Worm (Caenorhabditis elegans): ENCODE data around the gene dur-1.
A peak's percentile ranks its signal among the peaks of the same experiment; 100 is the strongest.

Gene dur-1

ce11 chrIV:9928180-9928896, at the start of gene dur-1:
dur-1 (minus strand) TSS chrIV:9928230.
- TF ChIP-seq D2030.7 (GFP tag; IDR thresholded peaks at IDR 0.05) (no peak), ccch-3 (GFP tag; optimal IDR thresholded peaks at IDR 0.05) (no peak), K12H6.12 (tag; optimal IDR thresholded peaks at IDR 0.05) (peak; percentile 25)

- TF ChIP-seq lin-35 (GFP tag; optimal IDR thresholded peaks at IDR 0.05), result no peak
- TF ChIP-seq ekl-4 (GFP tag; IDR thresholded peaks at IDR 0.05), result no peak
Observed at ce11 chrIV:9977602-9978172, 49.7 kb upstream of the dur-1 start, which contains the start of gene dhp-2. dhp-2 (plus strand) TSS chrIV:9978122.

DNA sequence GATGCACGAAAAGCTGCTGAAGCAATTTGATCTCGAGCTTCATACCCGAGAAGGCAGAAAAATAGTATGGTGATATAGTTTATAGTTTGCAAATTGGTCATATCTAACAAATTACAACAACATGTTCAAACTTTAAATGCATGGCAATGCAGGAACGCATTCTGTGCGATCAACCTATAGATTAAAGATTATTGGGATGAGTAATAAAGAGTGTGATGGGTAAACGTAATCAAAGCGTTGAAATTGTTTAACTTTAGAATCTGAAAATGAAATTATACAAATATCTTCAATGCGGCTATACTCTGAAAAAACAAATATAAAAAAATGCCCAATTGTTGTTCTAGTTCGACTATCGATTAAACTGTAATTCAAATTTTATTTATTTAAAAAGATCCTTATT, 48.3 kb upstream of the dur-1 start, which contains the start of gene C47E12.14:
Gene C47E12.14 (minus strand): TSS at position 101 of the 400 bp plus-strand sequence.
- TF ChIP-seq F39B2.1 (GFP tag; IDR thresholded peaks at IDR 0.05), result no peak
- no peak for TF ChIP-seq Y79H2A.3 (GFP tag; conservative IDR thresholded peaks at IDR 0.05)
- no peak for TF ChIP-seq bed-2 (GFP tag; IDR thresholded peaks at IDR 0.05)
- TF ChIP-seq rcor-1 (GFP tag; IDR thresholded peaks at IDR 0.05), result no peak
- TF ChIP-seq ztf-28 (GFP tag; IDR thresholded peaks at IDR 0.05), result no peak
- no peak for TF ChIP-seq snpc-1.1 (tag; optimal IDR thresholded peaks at IDR 0.05; ENCODE audit: insufficient read depth)
- TF ChIP-seq F49E8.2 (tag; optimal IDR thresholded peaks at IDR 0.05; ENCODE audit: insufficient read depth), result no peak
- no peak for TF ChIP-seq F33H1.4 (GFP tag; IDR thresholded peaks at IDR 0.05)
- no peak for TF ChIP-seq dpff-1 (tag; optimal IDR thresholded peaks at IDR 0.05)
- no peak for TF ChIP-seq F22D6.2 (tag; optimal IDR thresholded peaks at IDR 0.05)
- no peak for TF ChIP-seq lag-1 (GFP tag; IDR thresholded peaks at IDR 0.05)
- TF ChIP-seq T26A5.8 (tag; optimal IDR thresholded peaks at IDR 0.05), result no peak

- TF ChIP-seq zim-3 (tag; optimal IDR thresholded peaks at IDR 0.05) (no peak), lir-1 (GFP tag; conservative IDR thresholded peaks at IDR 0.05) (no peak), bed-1 (GFP tag; IDR thresholded peaks at IDR 0.05) (no peak), T26A5.8 (tag; optimal IDR thresholded peaks at IDR 0.05) (no peak), F10E7.11 (tag; optimal IDR thresholded peaks at IDR 0.05) (no peak), hmg-1.2 (GFP tag; IDR thresholded peaks at IDR 0.05) (no peak), lin-54 (GFP tag; optimal IDR thresholded peaks at IDR 0.05) (no peak), lag-1 (GFP tag; IDR thresholded peaks at IDR 0.05) (no peak), ceh-27 (GFP tag; optimal IDR thresholded peaks at IDR 0.05) (no peak), lin-35 (GFP tag; optimal IDR thresholded peaks at IDR 0.05) (no peak), F33H1.4 (GFP tag; IDR thresholded peaks at IDR 0.05) (no peak), tlf-1 (GFP tag; optimal IDR thresholded peaks at IDR 0.05) (no peak), aptf-2 (GFP tag; conservative IDR thresholded peaks at IDR 0.05) (no peak), nfya-1 (tag; optimal IDR thresholded peaks at IDR 0.05; ENCODE audit: borderline replicate concordance, insufficient read depth) (no peak), nhr-90 (tag; optimal IDR thresholded peaks at IDR 0.05) (no peak), nfyb-1 (GFP tag; IDR thresholded peaks at IDR 0.05) (no peak)
Observed at ce11 chrIV:9974392-9974791, 46.4 kb upstream of the dur-1 start, which contains the start of gene C47E12.9. C47E12.9 (plus strand) TSS chrIV:9974692.

DNA sequence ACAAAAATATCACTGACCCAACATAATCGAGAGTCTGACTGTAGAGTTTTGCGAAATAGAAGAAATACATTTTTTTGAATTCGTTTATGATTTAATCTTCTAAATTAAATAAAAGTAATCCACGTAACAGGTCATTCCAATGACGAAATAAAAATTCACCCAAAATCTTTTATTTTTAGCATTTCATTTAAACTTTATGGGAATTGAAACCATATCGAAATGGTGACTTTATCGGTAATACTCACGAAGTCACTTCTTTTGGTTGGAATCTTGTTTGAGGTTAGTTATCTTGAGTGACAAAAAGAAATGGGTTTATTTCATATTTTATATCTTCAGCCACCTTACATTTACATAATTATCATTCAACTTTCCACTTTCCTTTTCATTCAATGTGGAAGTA, 44.6 kb upstream of the dur-1 start, which contains the start of the genes C47E12.12 and C47E12.10:
Gene C47E12.12 (minus strand): TSS at position 101 of the 400 bp plus-strand sequence.
Gene C47E12.10 (plus strand): TSS at position 172 of the 400 bp plus-strand sequence.
- TF ChIP-seq dpl-1 (GFP tag; optimal IDR thresholded peaks at IDR 0.05) (no peak), athp-1 (tag; optimal IDR thresholded peaks at IDR 0.05) (no peak), die-1 (tag; optimal IDR thresholded peaks at IDR 0.05) (no peak), chd-7 (tag; optimal IDR thresholded peaks at IDR 0.05) (no peak), lin-26 (GFP tag; IDR thresholded peaks at IDR 0.05) (no peak), zfh-2 (GFP tag; conservative IDR thresholded peaks at IDR 0.05) (no peak), mcd-1 (GFP tag; IDR thresholded peaks at IDR 0.05) (no peak), attf-3 (GFP tag; conservative IDR thresholded peaks at IDR 0.05) (no peak), ztf-25 (GFP tag; IDR thresholded peaks at IDR 0.05) (no peak), lin-35 (GFP tag; optimal IDR thresholded peaks at IDR 0.05) (no peak), lsl-1 (GFP tag; optimal IDR thresholded peaks at IDR 0.05) (no peak), rpc-1 (optimal IDR thresholded peaks at IDR 0.05) (no peak), rpc-1 (tag; optimal IDR thresholded peaks at IDR 0.05) (no peak), ztf-3 (GFP tag; optimal IDR thresholded peaks at IDR 0.05) (no peak)

Measured in whole organism, young adult.